Worm (Caenorhabditis elegans) whole organism, L4 larva: ENCODE results near the gene sprr-1.

Experiments used
- egl-27 ChIP-seq: sonication (generic microtip); optimal IDR thresholded peaks from 3 replicates; lab custom pipeline; 2017; ENCODE audit warnings: missing biosample characterization, missing genetic modification reagents, missing genetic modification characterization
- mdl-1 ChIP-seq, 2 experiments: fragments of 150-350 bp in 1 of 2; sonication (generic microtip) in 1 of 2; optimal IDR thresholded peaks; 2 replicates each; lab custom pipeline; 2014 to 2017; ENCODE audit warnings: missing biosample characterization in 2 of 2, missing genetic modification characterization in 2 of 2
- mxl-2 ChIP-seq: fragments of 200-800 bp; sonication (Bioruptor generic); conservative IDR thresholded peaks from 2 replicates; pipeline ENCODE4 v1.3.6; 2022; ENCODE audit warnings: missing genetic modification reagents, missing genetic modification characterization, missing compliant biosample characterization
- skn-1 ChIP-seq: fragments of 150-350 bp; optimal IDR thresholded peaks from 2 replicates; lab custom pipeline; 2014; ENCODE audit warnings: missing biosample characterization, missing genetic modification characterization
- spr-3 ChIP-seq: fragments of 200-800 bp; sonication (Bioruptor generic); optimal IDR thresholded peaks from 2 replicates; lab custom pipeline; 2018; ENCODE audit warnings: mild to moderate bottlenecking, missing genetic modification characterization, missing compliant biosample characterization
- ztf-11 ChIP-seq: fragments of 150-350 bp; optimal IDR thresholded peaks from 2 replicates; lab custom pipeline; 2014; ENCODE audit warnings: missing biosample characterization, missing genetic modification characterization

- TF ChIP-seq ztf-11 (tag; lab: Kevin White, UChicago) (no peak), mxl-2 (GFP tag; lab: Robert Waterston, UW) (no peak), spr-3 (GFP tag; lab: Kevin White, UChicago) (no peak), mdl-1 (tag; optimal IDR thresholded peaks at IDR 0.05; lab: Kevin White, UChicago) (no peak), egl-27 (tag; lab: Kevin White, UChicago) (no peak), skn-1 (tag; lab: Kevin White, UChicago) (no peak)
These were observed 32.6 kb upstream of the sprr-1 start, which contains the start of gene flp-32 for ce11 chrX:15433487-15433886.
